Worm (Caenorhabditis elegans) whole organism, L4/young adult: ENCODE data around the gene btb-5.
"Not testable (repeated sequence)": the region's sequence is repeated elsewhere in the genome, so short reads cannot be mapped to it uniquely, and the experiment has no call there.

Experiments
- W03F9.2 ChIP-seq: fragments of 150-350 bp; optimal IDR thresholded peaks from 2 replicates; lab custom pipeline; 2014; ENCODE audit warnings: missing biosample characterization, missing genetic modification characterization
- dao-5 ChIP-seq: sonication (generic microtip); optimal IDR thresholded peaks from 2 replicates; lab custom pipeline; 2016; ENCODE audit warnings: missing genotype, missing genetic modification characterization, moderate library complexity, missing compliant biosample characterization
- him-1 ChIP-seq: sonication (generic microtip); optimal IDR thresholded peaks from 2 replicates; lab custom pipeline; 2016; ENCODE audit warnings: missing genotype, missing genetic modification reagents, missing genetic modification characterization, missing compliant biosample characterization

The btb-5 gene

ce11 chrIII:61045-61444, at the start of gene btb-5:
Gene btb-5, minus strand, starts transcription at chrIII:61145.
- TF ChIP-seq W03F9.2 (tag; lab: Kevin White, UChicago) = no peak
- no peak for TF ChIP-seq dao-5 (tag; lab: Kevin White, UChicago)
- TF ChIP-seq him-1 = no peak

- not testable (repeated sequence) for TF ChIP-seq him-1; dao-5 (tag; lab: Kevin White, UChicago); W03F9.2 (tag; lab: Kevin White, UChicago)
These were observed 37.9 kb upstream of the btb-5 start, which contains the start of gene C29F9.9 for ce11 chrIII:98822-99221. Gene C29F9.9, minus strand, starts transcription at chrIII:98922.

ce11 chrIII:97018-97417, 36.1 kb upstream of the btb-5 start, which contains the start of gene C29F9.8:
Gene C29F9.8, minus strand, starts transcription at chrIII:97118.
- TF ChIP-seq W03F9.2 (tag; lab: Kevin White, UChicago); him-1; dao-5 (tag; lab: Kevin White, UChicago): not testable (repeated sequence)

ce11 chrIII:96196-96595, 35.3 kb upstream of the btb-5 start:
- TF ChIP-seq dao-5 (tag; lab: Kevin White, UChicago) (no peak), him-1 (no peak), W03F9.2 (tag; lab: Kevin White, UChicago) (no peak)

- TF ChIP-seq W03F9.2 (tag; lab: Kevin White, UChicago) (no peak), dao-5 (tag; lab: Kevin White, UChicago) (no peak), him-1 (no peak)
These were observed 33.9 kb upstream of the btb-5 start, which contains the start of gene pat-4 for ce11 chrIII:94759-95330. Gene pat-4, minus strand, starts transcription at chrIII:94809.

ce11 chrIII:92247-92646, 31.3 kb upstream of the btb-5 start:
- TF ChIP-seq dao-5 (tag; lab: Kevin White, UChicago) (no peak), him-1 (no peak), W03F9.2 (tag; lab: Kevin White, UChicago) (no peak)

- TF ChIP-seq dao-5 (tag; lab: Kevin White, UChicago) (no peak), him-1 (no peak), W03F9.2 (tag; lab: Kevin White, UChicago) (peak; percentile 40)
These were observed 28.2 kb upstream of the btb-5 start for ce11 chrIII:89155-89554.

ce11 chrIII:87183-87582, 26.2 kb upstream of the btb-5 start, which contains the start of the genes F54C4.4 and mrpl-40:
Gene F54C4.4, minus strand, starts transcription at chrIII:87381.
Gene mrpl-40, plus strand, starts transcription at chrIII:87559.
- no peak for TF ChIP-seq him-1
- no peak for TF ChIP-seq dao-5 (tag; lab: Kevin White, UChicago)
- TF ChIP-seq W03F9.2 (tag; lab: Kevin White, UChicago) = no peak

- no peak for TF ChIP-seq him-1
- TF ChIP-seq W03F9.2 (tag; lab: Kevin White, UChicago) = peak; percentile 83
These were observed 25.4 kb upstream of the btb-5 start, which contains the start of gene attf-3 for ce11 chrIII:86316-86715. Gene attf-3, minus strand, starts transcription at chrIII:86384.

ce11 chrIII:84372-84771, 23.4 kb upstream of the btb-5 start:
- no peak for TF ChIP-seq him-1
- TF ChIP-seq dao-5 (tag; lab: Kevin White, UChicago) = no peak
- TF ChIP-seq W03F9.2 (tag; lab: Kevin White, UChicago) = no peak

- TF ChIP-seq him-1 = no peak
- TF ChIP-seq W03F9.2 (tag; lab: Kevin White, UChicago) = no peak
- no peak for TF ChIP-seq dao-5 (tag; lab: Kevin White, UChicago)
These were observed 11.1 kb upstream of the btb-5 start for ce11 chrIII:72078-72477.

ce11 chrIII:69652-70051, 8.7 kb upstream of the btb-5 start, which contains the start of gene spt-4:
Gene spt-4, minus strand, starts transcription at chrIII:69752.
- no peak for TF ChIP-seq W03F9.2 (tag; lab: Kevin White, UChicago)
- TF ChIP-seq dao-5 (tag; lab: Kevin White, UChicago) = no peak
- no peak for TF ChIP-seq him-1

- TF ChIP-seq W03F9.2 (tag; lab: Kevin White, UChicago) (no peak), him-1 (peak; percentile 54), dao-5 (tag; lab: Kevin White, UChicago) (no peak)
These were observed 6.1 kb upstream of the btb-5 start for ce11 chrIII:67025-67424.

- TF ChIP-seq W03F9.2 (tag; lab: Kevin White, UChicago) (no peak), dao-5 (tag; lab: Kevin White, UChicago) (no peak)
These were observed 5.2 kb upstream of the btb-5 start, which contains the start of gene pck-1 for ce11 chrIII:66160-66559. Gene pck-1, minus strand, starts transcription at chrIII:66260.

- TF ChIP-seq W03F9.2 (tag; lab: Kevin White, UChicago) (no peak), dao-5 (tag; lab: Kevin White, UChicago) (no peak), him-1 (no peak)
These were observed 4.6 kb upstream of the btb-5 start for ce11 chrIII:65626-65937.
